Worm (Caenorhabditis elegans): ENCODE measurements around the gene T06E8.8.

T06E8.8 gene

DNA sequence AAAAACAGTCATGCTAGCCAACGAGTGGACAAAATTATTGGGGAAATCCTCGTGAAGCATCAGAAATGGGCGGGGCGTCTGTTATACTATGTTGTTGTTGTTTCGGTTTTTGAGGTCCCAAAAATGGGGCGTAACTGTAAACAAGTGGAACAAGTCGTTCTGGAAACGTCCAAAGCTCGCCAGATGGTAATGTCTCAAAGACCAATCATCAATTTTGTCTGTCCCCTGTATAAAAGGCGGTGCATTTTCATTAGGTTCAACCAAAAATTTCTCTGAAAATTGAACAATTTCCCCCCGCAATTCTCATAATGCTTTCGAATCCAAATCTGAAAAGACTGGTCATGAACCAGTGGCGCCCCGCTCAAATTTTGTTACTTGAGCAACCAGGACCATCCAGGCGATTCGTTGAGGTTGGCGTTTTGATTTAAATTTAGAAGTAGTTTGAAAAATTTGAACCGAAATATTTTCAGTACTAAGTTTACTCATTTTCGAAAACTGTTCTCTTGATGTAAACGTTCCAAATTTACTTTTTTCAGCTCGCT is 24.4 kb upstream of the T06E8.8 start:
- TF ChIP-seq peb-1 (tag; optimal IDR thresholded peaks at IDR 0.05), result no peak
- no peak for TF ChIP-seq nhr-23 (tag; optimal IDR thresholded peaks at IDR 0.05)

ce11 chrV:10019934-10020333 is 23.6 kb upstream of the T06E8.8 start:
- TF ChIP-seq lsy-2 (tag; optimal IDR thresholded peaks at IDR 0.05) (peak in 1 of 2 experiments; percentile 31), R02D3.7 (tag; optimal IDR thresholded peaks at IDR 0.05) (no peak), elt-1 (tag; optimal IDR thresholded peaks at IDR 0.05) (no peak), C34F6.9 (tag; optimal IDR thresholded peaks at IDR 0.05) (peak; percentile 28), mdl-1 (tag; optimal IDR thresholded peaks at IDR 0.05) (peak in 1 of 2 experiments; percentile 47), sma-9 (GFP tag; optimal IDR thresholded peaks at IDR 0.05) (peak; percentile 59), sma-9 (tag; optimal IDR thresholded peaks at IDR 0.05) (no peak), peb-1 (tag; optimal IDR thresholded peaks at IDR 0.05) (no peak), nhr-129 (tag; optimal IDR thresholded peaks at IDR 0.05) (peak; percentile 60), unc-55 (GFP tag; optimal IDR thresholded peaks at IDR 0.05) (peak; percentile 26)

DNA sequence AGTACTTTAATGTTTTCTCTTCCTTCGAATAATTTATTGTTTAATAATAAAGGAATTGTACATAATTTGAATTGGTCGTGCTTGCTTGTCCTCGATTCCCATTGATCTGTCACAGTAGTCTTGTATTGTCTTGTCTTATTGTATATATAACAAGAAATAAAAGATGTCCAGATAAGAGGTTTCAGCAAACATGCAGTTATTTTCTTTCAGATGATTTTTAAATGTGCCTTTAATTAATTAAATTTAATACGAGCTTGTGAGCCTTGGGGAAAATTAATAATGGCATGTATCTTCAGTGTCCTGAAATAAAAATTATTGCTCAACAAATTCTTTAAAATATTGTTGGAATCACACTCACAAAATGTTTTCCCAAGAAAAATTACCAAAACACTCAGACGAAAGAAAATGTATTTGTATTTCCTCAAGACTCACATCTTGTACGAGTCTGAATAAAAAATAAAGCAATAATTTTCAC is 20.4 kb upstream of the T06E8.8 start:
- TF ChIP-seq ztf-1 (GFP tag; conservative IDR thresholded peaks at IDR 0.05) (no peak), mdl-1 (tag; optimal IDR thresholded peaks at IDR 0.05) (no peak), F13H6.1 (tag; optimal IDR thresholded peaks at IDR 0.05) (no peak), lsy-2 (tag; optimal IDR thresholded peaks at IDR 0.05) (no peak), nhr-12 (tag; optimal IDR thresholded peaks at IDR 0.05) (no peak), nhr-10 (tag; optimal IDR thresholded peaks at IDR 0.05) (no peak), nhr-6 (tag; optimal IDR thresholded peaks at IDR 0.05) (no peak), nhr-129 (tag; optimal IDR thresholded peaks at IDR 0.05) (no peak), nhr-21 (tag; optimal IDR thresholded peaks at IDR 0.05) (no peak), nhr-11 (tag; optimal IDR thresholded peaks at IDR 0.05) (no peak), dmd-4 (tag; optimal IDR thresholded peaks at IDR 0.05) (no peak), elt-1 (tag; optimal IDR thresholded peaks at IDR 0.05) (no peak)

DNA sequence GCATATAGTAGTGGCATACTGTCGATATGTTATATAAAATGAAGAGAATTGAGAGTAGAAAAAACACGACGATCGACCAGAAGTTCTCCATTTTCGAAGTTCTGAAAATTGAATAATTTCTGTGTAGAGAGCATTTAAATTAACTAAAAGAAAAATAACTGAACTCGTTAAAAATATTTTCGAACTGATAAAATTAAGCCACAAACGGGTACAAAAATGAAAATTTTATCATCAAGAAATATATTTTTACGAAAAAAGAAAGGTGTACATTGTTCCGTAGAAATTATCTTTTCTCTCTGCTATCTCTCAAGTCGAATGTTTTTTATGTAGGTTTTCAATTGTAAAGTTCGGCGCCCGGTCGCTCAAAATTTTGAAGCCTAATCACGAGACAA is 12.6 kb upstream of the T06E8.8 start, which contains the start of gene acl-2:
Gene acl-2, minus strand, starts transcription at position 101 of the 392 bp plus-strand sequence.
- TF ChIP-seq zag-1 (tag; optimal IDR thresholded peaks at IDR 0.05), result no peak
- no peak for TF ChIP-seq elt-1 (tag; optimal IDR thresholded peaks at IDR 0.05)
- TF ChIP-seq nhr-129 (tag; optimal IDR thresholded peaks at IDR 0.05), result no peak
- TF ChIP-seq ceh-82 (tag; optimal IDR thresholded peaks at IDR 0.05), result no peak
- no peak for TF ChIP-seq nhr-6 (tag; optimal IDR thresholded peaks at IDR 0.05)
- no peak for TF ChIP-seq elt-3 (tag; optimal IDR thresholded peaks at IDR 0.05)
- TF ChIP-seq sma-3 (GFP tag; optimal IDR thresholded peaks at IDR 0.05), result no peak

- peak; percentile 1 for TF ChIP-seq crh-2 (tag; optimal IDR thresholded peaks at IDR 0.05)
- TF ChIP-seq nhr-25 (tag; optimal IDR thresholded peaks at IDR 0.05), result no peak
- no peak for TF ChIP-seq ceh-82 (tag; optimal IDR thresholded peaks at IDR 0.05)
- no peak for TF ChIP-seq sem-4 (tag; optimal IDR thresholded peaks at IDR 0.05)
- no peak for TF ChIP-seq dmd-4 (tag; optimal IDR thresholded peaks at IDR 0.05)
- TF ChIP-seq mdl-1 (tag; optimal IDR thresholded peaks at IDR 0.05), result no peak
- no peak for TF ChIP-seq ama-1 (optimal IDR thresholded peaks at IDR 0.05)
- TF ChIP-seq lin-11 (tag; optimal IDR thresholded peaks at IDR 0.05), result no peak
- TF ChIP-seq unc-62 (GFP tag; optimal IDR thresholded peaks at IDR 0.05), result no peak
- TF ChIP-seq sma-9 (GFP tag; optimal IDR thresholded peaks at IDR 0.05), result peak; percentile 46
- TF ChIP-seq sma-9 (tag; optimal IDR thresholded peaks at IDR 0.05), result no peak
- TF ChIP-seq C34F6.9 (tag; optimal IDR thresholded peaks at IDR 0.05), result peak; percentile 67
- no peak for TF ChIP-seq peb-1 (tag; optimal IDR thresholded peaks at IDR 0.05)
- TF ChIP-seq zag-1 (tag; optimal IDR thresholded peaks at IDR 0.05), result no peak
- peak; percentile 44 for TF ChIP-seq F13H6.1 (tag; optimal IDR thresholded peaks at IDR 0.05)
- TF ChIP-seq nhr-21 (tag; optimal IDR thresholded peaks at IDR 0.05), result peak; percentile 16
- TF ChIP-seq ZK546.5 (tag; optimal IDR thresholded peaks at IDR 0.05), result no peak
- TF ChIP-seq blmp-1 (tag; optimal IDR thresholded peaks at IDR 0.05; ENCODE audit: insufficient read depth), result no peak
- no peak for TF ChIP-seq nhr-12 (tag; optimal IDR thresholded peaks at IDR 0.05)
- TF ChIP-seq skn-1 (tag; optimal IDR thresholded peaks at IDR 0.05), result no peak
- TF ChIP-seq sma-3 (GFP tag; optimal IDR thresholded peaks at IDR 0.05), result no peak
- no peak for TF ChIP-seq lin-39 (tag; optimal IDR thresholded peaks at IDR 0.05)
- TF ChIP-seq elt-3 (tag; optimal IDR thresholded peaks at IDR 0.05), result no peak
- no peak for TF ChIP-seq nhr-11 (tag; optimal IDR thresholded peaks at IDR 0.05)
- peak; percentile 78 for TF ChIP-seq unc-55 (GFP tag; optimal IDR thresholded peaks at IDR 0.05)
- TF ChIP-seq unc-39 (tag; optimal IDR thresholded peaks at IDR 0.05), result no peak
- no peak for TF ChIP-seq mbf-1 (tag; optimal IDR thresholded peaks at IDR 0.05)
- TF ChIP-seq nhr-23 (tag; optimal IDR thresholded peaks at IDR 0.05), result no peak
- peak; percentile 41 for TF ChIP-seq egl-27 (tag; optimal IDR thresholded peaks at IDR 0.05)
- no peak for TF ChIP-seq ztf-4 (tag; optimal IDR thresholded peaks at IDR 0.05)
- TF ChIP-seq snpc-4 (tag; optimal IDR thresholded peaks at IDR 0.05), result no peak
- TF ChIP-seq nhr-6 (tag; optimal IDR thresholded peaks at IDR 0.05), result no peak
- TF ChIP-seq nhr-129 (tag; optimal IDR thresholded peaks at IDR 0.05), result peak; percentile 52
- TF ChIP-seq mab-5 (tag; optimal IDR thresholded peaks at IDR 0.05), result no peak
- peak; percentile 81 for TF ChIP-seq gmeb-1 (tag; optimal IDR thresholded peaks at IDR 0.05)
Measured at ce11 chrV:10031384-10032171, 12.0 kb upstream of the T06E8.8 start.
